Fruit fly (Drosophila melanogaster) whole organism, pupa: ENCODE measurements around the gene CG43799.

Experiments
- CG13204 ChIP-seq: fragments of 200-800 bp; sonication (Bioruptor generic); optimal IDR thresholded peaks from 2 replicates; lab custom pipeline; 2018; ENCODE audit warnings: missing biosample characterization, mild to moderate bottlenecking, missing genetic modification characterization, moderate library complexity
- CG34367 ChIP-seq: fragments of 200-800 bp; sonication (Bioruptor generic); optimal IDR thresholded peaks from 2 replicates; lab custom pipeline; 2018; ENCODE audit warnings: missing biosample characterization, mild to moderate bottlenecking, missing genetic modification characterization

DNA sequence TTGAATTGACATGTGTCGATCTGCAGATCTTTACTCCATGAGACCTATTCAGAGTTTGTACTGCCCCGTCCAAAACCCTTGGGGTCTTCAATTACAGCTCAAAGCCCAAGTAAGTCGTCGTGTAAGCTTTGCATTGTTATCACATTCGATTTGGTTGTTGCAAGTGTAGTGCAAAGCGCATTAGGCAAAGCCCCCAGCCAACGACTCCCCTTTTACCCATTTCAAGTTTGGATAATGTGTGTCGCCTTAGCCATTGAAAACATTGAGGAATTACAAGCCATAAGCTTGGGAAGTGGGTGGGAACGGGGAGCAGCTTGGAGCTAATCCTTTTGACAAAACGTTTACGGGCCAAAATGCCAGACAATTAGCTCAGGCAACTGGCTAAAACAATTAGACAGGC lies 32.0 kb downstream of the CG43799 start:
- no peak for TF ChIP-seq CG13204 (GFP tag; lab: Kevin White, UChicago)
- TF ChIP-seq CG34367 (tag; lab: Kevin White, UChicago): no peak
